Worm (Caenorhabditis elegans) whole organism, late embryonic: Measurements from ENCODE around the gene K08E5.5.
A peak's percentile ranks its signal among the peaks of the same experiment; 100 is the strongest.

ENCODE experiments used
- C38D4.7 ChIP-seq: fragments of 200-800 bp; sonication (Bioruptor generic); optimal IDR thresholded peaks from 2 replicates; lab custom pipeline; 2018; ENCODE audit warnings: mild to moderate bottlenecking, missing genetic modification characterization, moderate library complexity, missing compliant biosample characterization
- K09A11.1 ChIP-seq: sonication (generic microtip); optimal IDR thresholded peaks from 2 replicates; lab custom pipeline; 2017; ENCODE audit warnings: antibody characterized with exemption, mild to moderate bottlenecking, missing genetic modification characterization, missing compliant biosample characterization; ENCODE audit not compliant: insufficient read depth
- T23F11.4 ChIP-seq: fragments of 200-800 bp; sonication (Bioruptor generic); optimal IDR thresholded peaks from 2 replicates; lab custom pipeline; 2018; ENCODE audit warnings: mild to moderate bottlenecking, missing genetic modification characterization, missing compliant biosample characterization
- Y22D7AL.16 ChIP-seq: sonication (generic microtip); optimal IDR thresholded peaks from 2 replicates; lab custom pipeline; 2016; ENCODE audit warnings: missing genetic modification characterization, missing compliant biosample characterization
- ceh-14 ChIP-seq: sonication (generic microtip); optimal IDR thresholded peaks from 2 replicates; lab custom pipeline; 2016; ENCODE audit warnings: missing genotype, missing genetic modification characterization, missing compliant biosample characterization
- ceh-19 ChIP-seq: fragments of 200-800 bp; sonication (Bioruptor generic); optimal IDR thresholded peaks from 2 replicates; lab custom pipeline; 2018; ENCODE audit warnings: mild to moderate bottlenecking, missing genetic modification characterization, missing compliant biosample characterization
- ceh-22 ChIP-seq: sonication (generic microtip); optimal IDR thresholded peaks from 2 replicates; lab custom pipeline; 2017; ENCODE audit warnings: missing biosample characterization, missing genetic modification characterization
- dve-1 ChIP-seq: sonication (generic microtip); optimal IDR thresholded peaks from 2 replicates; lab custom pipeline; 2017; ENCODE audit warnings: antibody characterized with exemption, mild to moderate bottlenecking, missing genetic modification characterization, missing compliant biosample characterization
- elt-4 ChIP-seq: sonication (generic microtip); optimal IDR thresholded peaks from 2 replicates; lab custom pipeline; 2016; ENCODE audit warnings: missing genetic modification characterization, missing compliant biosample characterization
- eyg-1 ChIP-seq: sonication (generic microtip); optimal IDR thresholded peaks from 2 replicates; lab custom pipeline; 2016; ENCODE audit warnings: missing genotype, missing genetic modification characterization, missing compliant biosample characterization
- fax-1 ChIP-seq: sonication (generic microtip); optimal IDR thresholded peaks from 2 replicates; lab custom pipeline; 2016; ENCODE audit warnings: missing genotype, missing genetic modification characterization, missing compliant biosample characterization
- fkh-10 ChIP-seq: fragments of 150-350 bp; optimal IDR thresholded peaks from 2 replicates; lab custom pipeline; 2014; ENCODE audit warnings: missing biosample characterization, missing genetic modification reagents, missing genetic modification characterization
- fkh-6 ChIP-seq: sonication (generic microtip); optimal IDR thresholded peaks from 2 replicates; lab custom pipeline; 2016; ENCODE audit warnings: missing genetic modification characterization, missing compliant biosample characterization
- hlh-13 ChIP-seq: fragments of 200-800 bp; sonication (Bioruptor generic); optimal IDR thresholded peaks from 2 replicates; lab custom pipeline; 2018; ENCODE audit warnings: mild to moderate bottlenecking, missing genetic modification characterization, missing compliant biosample characterization
- hlh-15 ChIP-seq: sonication (generic microtip); optimal IDR thresholded peaks from 2 replicates; lab custom pipeline; 2016; ENCODE audit warnings: missing genetic modification characterization, missing compliant biosample characterization
- hlh-6 ChIP-seq: sonication (generic microtip); optimal IDR thresholded peaks from 2 replicates; lab custom pipeline; 2016; ENCODE audit warnings: missing genotype, missing genetic modification characterization, missing compliant biosample characterization
- lim-6 ChIP-seq: sonication (generic microtip); optimal IDR thresholded peaks from 2 replicates; lab custom pipeline; 2016; ENCODE audit warnings: missing genetic modification characterization, missing compliant biosample characterization
- lin-11 ChIP-seq: fragments of 200-800 bp; sonication (Bioruptor generic); optimal IDR thresholded peaks from 2 replicates; lab custom pipeline; 2018; ENCODE audit warnings: mild to moderate bottlenecking, missing genetic modification characterization, missing compliant biosample characterization
- mec-3 ChIP-seq: sonication (generic microtip); optimal IDR thresholded peaks from 2 replicates; lab custom pipeline; 2016; ENCODE audit warnings: borderline replicate concordance, missing genetic modification characterization, missing compliant biosample characterization
- nhr-11 ChIP-seq: fragments of 150-350 bp; optimal IDR thresholded peaks from 2 replicates; lab custom pipeline; 2014; ENCODE audit warnings: missing biosample characterization, missing genetic modification characterization
- pag-3 ChIP-seq: sonication (generic microtip); optimal IDR thresholded peaks from 2 replicates; lab custom pipeline; 2016; ENCODE audit warnings: missing compliant biosample characterization, missing genetic modification characterization, borderline replicate concordance
- pat-9 ChIP-seq: fragments of 200-800 bp; sonication (Bioruptor generic); optimal IDR thresholded peaks from 2 replicates; lab custom pipeline; 2018; ENCODE audit warnings: mild to moderate bottlenecking, missing genetic modification characterization, moderate library complexity, missing compliant biosample characterization
- pha-2 ChIP-seq: sonication (generic microtip); optimal IDR thresholded peaks from 2 replicates; lab custom pipeline; 2017; ENCODE audit warnings: mild to moderate bottlenecking, missing genetic modification characterization, missing compliant biosample characterization
- pha-4 ChIP-seq: fragments of 150-350 bp; optimal IDR thresholded peaks from 2 replicates; lab custom pipeline; 2018; ENCODE audit warnings: missing biosample characterization, missing genetic modification reagents, missing genetic modification characterization
- pqm-1 ChIP-seq: sonication (generic microtip); optimal IDR thresholded peaks from 2 replicates; lab custom pipeline; 2016; ENCODE audit warnings: missing genetic modification characterization, missing compliant biosample characterization
- pros-1 ChIP-seq: fragments of 150-350 bp; optimal IDR thresholded peaks from 2 replicates; lab custom pipeline; 2014; ENCODE audit warnings: missing biosample characterization, missing genetic modification reagents, missing genetic modification characterization
- sdc-2 ChIP-seq: sonication (generic microtip); optimal IDR thresholded peaks from 2 replicates; lab custom pipeline; 2016; ENCODE audit warnings: missing genotype, missing genetic modification characterization, missing compliant biosample characterization
- sox-4 ChIP-seq: sonication (generic microtip); optimal IDR thresholded peaks from 2 replicates; lab custom pipeline; 2017; ENCODE audit warnings: mild to moderate bottlenecking, missing genetic modification characterization, inconsistent platforms, missing compliant biosample characterization
- ttx-3 ChIP-seq: sonication (generic microtip); optimal IDR thresholded peaks from 2 replicates; lab custom pipeline; 2016; ENCODE audit warnings: missing genetic modification reagents, missing genetic modification characterization, missing compliant biosample characterization
- unc-3 ChIP-seq, 2 experiments: fragments of 200-800 bp in 1 of 2; sonication (Bioruptor generic) in 1 of 2; sonication (generic microtip) in 1 of 2; conservative IDR thresholded peaks in 1 of 2; optimal IDR thresholded peaks in 1 of 2; 2 replicates each; pipeline versions ENCODE4 v1.3.6 to Lab custom; 2016 to 2022; ENCODE audit warnings: missing compliant biosample characterization in 2 of 2, missing genetic modification characterization in 2 of 2, missing genetic modification reagents in 1 of 2
- unc-42 ChIP-seq: sonication (generic microtip); optimal IDR thresholded peaks from 2 replicates; lab custom pipeline; 2016; ENCODE audit warnings: missing genotype, missing genetic modification characterization, missing compliant biosample characterization
- unc-55 ChIP-seq: sonication (generic microtip); optimal IDR thresholded peaks from 2 replicates; lab custom pipeline; 2017; ENCODE audit warnings: missing biosample characterization, missing genetic modification reagents, missing genetic modification characterization
- unc-86 ChIP-seq: sonication (generic microtip); optimal IDR thresholded peaks from 2 replicates; lab custom pipeline; 2016; ENCODE audit warnings: missing genetic modification characterization, missing compliant biosample characterization
- zip-5 ChIP-seq: sonication (generic microtip); optimal IDR thresholded peaks from 2 replicates; lab custom pipeline; 2016; ENCODE audit warnings: missing genetic modification characterization, missing compliant biosample characterization
- ztf-16 ChIP-seq: sonication (generic microtip); optimal IDR thresholded peaks from 2 replicates; lab custom pipeline; 2017; ENCODE audit warnings: missing genetic modification characterization, missing compliant biosample characterization

Gene K08E5.5

ce11 chrIII:10140732-10141131, 19.6 kb downstream of the K08E5.5 start, which contains the start of gene K08E5.6:
TSS of gene K08E5.6 (plus strand) at chrIII:10141032.
- no peak for TF ChIP-seq sdc-2 (tag; lab: Kevin White, UChicago)
- TF ChIP-seq pha-2 (tag; lab: Kevin White, UChicago): no peak
- TF ChIP-seq pat-9 (tag; lab: Kevin White, UChicago): no peak
- no peak for TF ChIP-seq ttx-3 (tag; lab: Kevin White, UChicago)
- TF ChIP-seq hlh-6 (tag; lab: Kevin White, UChicago): no peak
- no peak for TF ChIP-seq hlh-13
- no peak for TF ChIP-seq pag-3
- TF ChIP-seq C38D4.7 (GFP tag; lab: Kevin White, UChicago): no peak
- TF ChIP-seq zip-5 (tag; lab: Kevin White, UChicago): no peak
- no peak for TF ChIP-seq ceh-19
- no peak for TF ChIP-seq unc-42 (tag; lab: Kevin White, UChicago)
- TF ChIP-seq mec-3 (tag; lab: Kevin White, UChicago): no peak
- no peak for TF ChIP-seq unc-86 (tag; lab: Kevin White, UChicago)
- no peak for TF ChIP-seq pha-4 (tag; lab: Kevin White, UChicago)
- TF ChIP-seq elt-4 (tag; lab: Kevin White, UChicago): no peak
- TF ChIP-seq ztf-16 (tag; lab: Kevin White, UChicago): no peak
- TF ChIP-seq nhr-11: no peak
- TF ChIP-seq Y22D7AL.16 (tag; lab: Kevin White, UChicago): no peak
- TF ChIP-seq lin-11: no peak

DNA sequence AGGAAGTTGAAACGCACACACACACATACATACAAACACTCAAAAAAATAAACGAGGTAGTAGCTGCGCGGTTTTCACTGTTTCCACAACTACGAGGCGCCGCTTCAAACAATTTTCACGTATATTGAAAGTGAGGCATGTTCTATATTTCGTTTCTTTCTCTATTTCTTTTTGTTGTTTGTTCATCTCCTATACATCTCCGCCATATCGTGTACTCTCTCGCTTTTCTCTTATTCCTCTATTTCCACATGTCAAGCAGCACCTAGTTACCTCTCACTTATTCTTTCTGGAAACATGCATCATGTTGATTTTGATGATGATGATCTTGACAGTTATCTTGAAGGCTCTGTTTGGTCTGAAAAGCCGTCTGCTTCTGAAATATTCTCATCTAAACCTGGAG, 23.5 kb downstream of the K08E5.5 start, which contains the start of gene ZK1128.7:
TSS of gene ZK1128.7 (plus strand) at position 229 of the 400 bp plus-strand sequence.
- TF ChIP-seq unc-55 (GFP tag; lab: Kevin White, UChicago): peak; percentile 9
- TF ChIP-seq K09A11.1 (tag; lab: Kevin White, UChicago): no peak

- TF ChIP-seq dve-1 (tag; lab: Kevin White, UChicago): no peak
- no peak for TF ChIP-seq fkh-10 (GFP tag; lab: Kevin White, UChicago)
- no peak for TF ChIP-seq mec-3 (tag; lab: Kevin White, UChicago)
- no peak for TF ChIP-seq fax-1
- no peak for TF ChIP-seq hlh-15 (tag; lab: Kevin White, UChicago)
- TF ChIP-seq hlh-13: no peak
- TF ChIP-seq eyg-1 (tag; lab: Kevin White, UChicago): no peak
- TF ChIP-seq T23F11.4: no peak
- TF ChIP-seq fkh-6 (tag; lab: Kevin White, UChicago): no peak
- TF ChIP-seq Y22D7AL.16 (tag; lab: Kevin White, UChicago): no peak
Observed at ce11 chrIII:10134517-10134916, 25.8 kb downstream of the K08E5.5 start.

- TF ChIP-seq ztf-16 (tag; lab: Kevin White, UChicago): no peak
- TF ChIP-seq dve-1 (tag; lab: Kevin White, UChicago): peak; percentile 15
Observed at ce11 chrIII:10132495-10133450, 27.5 kb downstream of the K08E5.5 start.

DNA sequence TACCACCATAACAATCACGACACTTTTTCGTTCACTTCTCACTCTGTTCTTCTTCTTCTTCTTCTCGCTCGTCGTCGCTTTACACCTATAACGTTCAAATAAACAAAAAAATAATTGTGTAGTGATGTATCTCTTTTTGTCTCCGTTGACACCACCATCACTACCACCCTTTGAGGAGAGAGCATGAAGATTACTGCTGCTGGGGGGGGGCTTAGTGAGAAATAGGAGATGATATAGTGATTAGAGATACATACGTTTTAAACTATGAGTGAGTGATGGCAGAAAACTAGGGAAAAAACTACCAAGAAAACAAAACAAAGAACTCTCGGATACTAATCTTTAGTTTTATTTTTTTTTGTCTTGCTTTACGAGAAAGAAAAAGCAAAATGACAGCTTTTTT, 33.9 kb downstream of the K08E5.5 start:
- TF ChIP-seq pqm-1 (tag; lab: Kevin White, UChicago) (no peak), ceh-22 (tag; lab: Kevin White, UChicago) (no peak), mec-3 (tag; lab: Kevin White, UChicago) (no peak), ceh-14 (tag; lab: Kevin White, UChicago) (no peak), hlh-15 (tag; lab: Kevin White, UChicago) (no peak), unc-3 (GFP tag; conservative IDR thresholded peaks at IDR 0.05; lab: Robert Waterston, UW) (no peak), unc-3 (tag; optimal IDR thresholded peaks at IDR 0.05; lab: Kevin White, UChicago) (no peak), eyg-1 (tag; lab: Kevin White, UChicago) (no peak), sox-4 (tag; lab: Kevin White, UChicago) (no peak), lim-6 (tag; lab: Kevin White, UChicago) (no peak), pros-1 (tag; lab: Kevin White, UChicago) (no peak)
- TF ChIP-seq, all 69 proteins: peak for 0
